Fruit fly (Drosophila melanogaster): ENCODE measurements around the gene Sfxn1-3.
A peak's percentile ranks its signal among the peaks of the same experiment; 100 is the strongest.

Gene Sfxn1-3

DNA sequence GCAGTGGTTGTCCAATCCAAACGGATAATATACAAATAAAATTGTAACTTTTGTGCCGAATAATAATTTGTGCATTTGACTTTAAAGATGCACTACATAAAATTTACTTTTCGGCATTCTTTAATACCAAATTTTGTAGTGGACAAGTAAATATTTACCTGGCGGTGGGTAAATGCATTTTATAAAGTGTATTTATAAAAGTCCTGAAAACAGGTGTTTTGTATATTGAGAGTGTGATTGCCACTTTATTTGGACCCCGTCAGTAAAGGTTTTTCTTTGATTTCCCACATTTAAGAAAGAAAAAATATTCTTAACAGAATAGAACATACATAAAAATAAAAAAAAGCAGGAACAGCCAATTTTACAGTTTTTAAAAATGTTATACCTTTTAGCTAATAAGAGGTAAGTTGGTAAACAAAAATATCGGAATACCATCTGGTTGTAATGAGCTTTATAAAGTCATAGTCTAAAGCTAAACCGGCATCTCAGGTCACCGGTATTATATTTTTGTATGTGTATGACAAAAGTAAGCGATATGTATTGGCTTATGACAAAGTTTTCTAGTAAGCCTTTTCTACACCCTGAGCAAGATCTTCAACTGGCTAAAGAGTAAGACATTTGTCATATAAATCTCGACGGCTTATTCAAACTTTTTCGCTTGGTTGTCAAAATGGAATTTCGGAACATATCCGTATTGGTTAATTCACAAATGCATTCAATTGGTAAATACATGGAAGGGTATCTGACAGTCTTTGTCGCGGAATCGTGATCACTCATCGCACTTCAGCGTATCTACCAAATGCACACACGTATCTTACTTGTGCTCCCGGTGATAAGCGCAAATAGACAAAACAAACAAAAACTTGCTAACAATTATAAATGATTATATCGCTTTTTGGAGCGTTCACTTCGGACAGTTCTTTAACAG, 16.5 kb downstream of the Sfxn1-3 start (continued):
- peak; percentile 82 for TF ChIP-seq schlank (tag; optimal IDR thresholded peaks at IDR 0.05)
- TF ChIP-seq NC2α (GFP tag; optimal IDR thresholded peaks at IDR 0.05), result peak; percentile 59
- peak; percentile 92 for TF ChIP-seq CG14441 (GFP tag; IDR thresholded peaks at IDR 0.05)
- peak; percentile 91 for TF ChIP-seq zfh2 (GFP tag; optimal IDR thresholded peaks at IDR 0.05)
- no peak for TF ChIP-seq Trl (optimal IDR thresholded peaks at IDR 0.05)
- peak; percentile 87 for TF ChIP-seq Trl (GFP tag; optimal IDR thresholded peaks at IDR 0.05)
- TF ChIP-seq CG12299 (tag; optimal IDR thresholded peaks at IDR 0.05), result peak; percentile 61
- peak; percentile 54 for TF ChIP-seq CG2202 (tag; optimal IDR thresholded peaks at IDR 0.05)
- peak; percentile 63 for TF ChIP-seq tio (GFP tag; optimal IDR thresholded peaks at IDR 0.05)
- TF ChIP-seq HLH54F (GFP tag; optimal IDR thresholded peaks at IDR 0.05), result peak; percentile 88
- peak; percentile 85 for TF ChIP-seq wor (GFP tag; IDR thresholded peaks at IDR 0.05)
- no peak for TF ChIP-seq sqz (GFP tag; optimal IDR thresholded peaks at IDR 0.05)
- TF ChIP-seq Lhr (GFP tag; optimal IDR thresholded peaks at IDR 0.05), result peak; percentile 51
- TF ChIP-seq CG11398 (GFP tag; optimal IDR thresholded peaks at IDR 0.05), result peak; percentile 74
- peak; percentile 82 for TF ChIP-seq CG18619 (GFP tag; optimal IDR thresholded peaks at IDR 0.05)
- peak; percentile 64 for TF ChIP-seq CG14710 (tag; optimal IDR thresholded peaks at IDR 0.05)
- peak; percentile 75 for TF ChIP-seq fd64A (GFP tag; optimal IDR thresholded peaks at IDR 0.05)
- peak; percentile 83 for TF ChIP-seq corto (GFP tag; optimal IDR thresholded peaks at IDR 0.05)
- no peak for TF ChIP-seq Scr (GFP tag; IDR thresholded peaks at IDR 0.05; ENCODE audit: partially characterized antibody)
- TF ChIP-seq CG30431 (GFP tag; optimal IDR thresholded peaks at IDR 0.05), result peak; percentile 75
- peak; percentile 60 for TF ChIP-seq CG6765 (GFP tag; optimal IDR thresholded peaks at IDR 0.05)
- TF ChIP-seq nmo (GFP tag; optimal IDR thresholded peaks at IDR 0.05), result peak; percentile 93
- TF ChIP-seq CG17802 (tag; optimal IDR thresholded peaks at IDR 0.05), result peak; percentile 60
- TF ChIP-seq HmgD (GFP tag; optimal IDR thresholded peaks at IDR 0.05), result peak; percentile 72
- TF ChIP-seq Dfd (GFP tag; optimal IDR thresholded peaks at IDR 0.05), result no peak
- peak; percentile 85 for TF ChIP-seq Max (GFP tag; optimal IDR thresholded peaks at IDR 0.05)
- TF ChIP-seq CG1647 (GFP tag; optimal IDR thresholded peaks at IDR 0.05), result peak; percentile 82
- TF ChIP-seq sc (optimal IDR thresholded peaks at IDR 0.05), result no peak
- TF ChIP-seq sc (GFP tag; optimal IDR thresholded peaks at IDR 0.05), result peak; percentile 47
- TF ChIP-seq CG14667 (GFP tag; IDR thresholded peaks at IDR 0.05), result peak; percentile 67
- TF ChIP-seq scrt (GFP tag; optimal IDR thresholded peaks at IDR 0.05), result peak; percentile 84
- peak; percentile 87 to 88 for TF ChIP-seq Pdp1 (GFP tag; optimal IDR thresholded peaks at IDR 0.05)
- peak; percentile 65 for TF ChIP-seq Sry-δ (GFP tag; optimal IDR thresholded peaks at IDR 0.05)
- TF ChIP-seq CG2889 (GFP tag; IDR thresholded peaks at IDR 0.05), result peak; percentile 77; the same call in 2 of the 3 replicates
- TF ChIP-seq zf30C (GFP tag; optimal IDR thresholded peaks at IDR 0.05), result no peak
- peak; percentile 69 for TF ChIP-seq trh (GFP tag; optimal IDR thresholded peaks at IDR 0.05)
- peak; percentile 85 for TF ChIP-seq ase (GFP tag; IDR thresholded peaks at IDR 0.05)
- peak; percentile 86 for TF ChIP-seq CG6689 (GFP tag; IDR thresholded peaks at IDR 0.05)
- TF ChIP-seq Poxn (GFP tag; IDR thresholded peaks at IDR 0.05), result no peak
- TF ChIP-seq tup (GFP tag; optimal IDR thresholded peaks at IDR 0.05), result peak; percentile 66
- TF ChIP-seq Mrtf (GFP tag; IDR thresholded peaks at IDR 0.05), result peak; percentile 73; the same call in 2 of the 3 replicates
- TF ChIP-seq Med (GFP tag), result peak; percentile 98
- peak; percentile 45 for TF ChIP-seq MTF-1 (GFP tag; optimal IDR thresholded peaks at IDR 0.05; ENCODE audit: borderline replicate concordance)
- 0 out of 2 replicates have a peak, but pooled peaks have one; percentile 16 for TF ChIP-seq CG13287 (GFP tag; IDR thresholded peaks at IDR 0.05; ENCODE audit: partially characterized antibody)
- peak; percentile 86 for TF ChIP-seq fu2 (GFP tag; optimal IDR thresholded peaks at IDR 0.05)
- peak; percentile 85 for TF ChIP-seq repo (GFP tag; optimal IDR thresholded peaks at IDR 0.05)
- peak; percentile 66 for TF ChIP-seq CG31224 (GFP tag; IDR thresholded peaks at IDR 0.05)
- peak; percentile 83 for TF ChIP-seq pum (GFP tag; optimal IDR thresholded peaks at IDR 0.05)
- peak; percentile 90 for TF ChIP-seq Oli (tag; optimal IDR thresholded peaks at IDR 0.05)
